Worm (Caenorhabditis elegans) whole organism, L1 larva: ENCODE measurements around the gene F41E6.1.

Source experiments
- C34B4.2 ChIP-seq: sonication (generic microtip); optimal IDR thresholded peaks from 2 replicates; lab custom pipeline; 2017; ENCODE audit warnings: mild to moderate bottlenecking, missing genetic modification characterization, missing compliant biosample characterization
- F16B12.6 ChIP-seq: fragments of 150-350 bp; optimal IDR thresholded peaks from 2 replicates; lab custom pipeline; 2014; ENCODE audit warnings: missing biosample characterization, missing genetic modification characterization
- aha-1 ChIP-seq: fragments of 150-350 bp; optimal IDR thresholded peaks from 2 replicates; lab custom pipeline; 2014; ENCODE audit warnings: missing biosample characterization, missing genetic modification characterization
- aly-2 ChIP-seq: fragments of 150-350 bp; optimal IDR thresholded peaks from 2 replicates; lab custom pipeline; 2014; ENCODE audit warnings: missing biosample characterization, missing genetic modification characterization
- blmp-1 ChIP-seq: fragments of 150-350 bp; optimal IDR thresholded peaks from 2 replicates; lab custom pipeline; 2014; ENCODE audit warnings: missing biosample characterization, missing genetic modification characterization
- ceh-63 ChIP-seq: fragments of 200-800 bp; sonication (Bioruptor generic); optimal IDR thresholded peaks from 2 replicates; lab custom pipeline; 2018; ENCODE audit warnings: mild to moderate bottlenecking, missing genetic modification characterization, missing compliant biosample characterization
- ceh-82 ChIP-seq, 3 experiments: fragments of 150-350 bp in 1 of 3; sonication (generic microtip) in 2 of 3; optimal IDR thresholded peaks; 2 replicates each; lab custom pipeline; 2014 to 2017; ENCODE audit warnings: missing biosample characterization in 3 of 3, missing genetic modification characterization in 3 of 3
- ceh-90 ChIP-seq: sonication (generic microtip); optimal IDR thresholded peaks from 2 replicates; lab custom pipeline; 2016; ENCODE audit warnings: missing genetic modification characterization, missing compliant biosample characterization
- dpl-1 ChIP-seq, 3 experiments: fragments of 150-350 bp in 2 of 3; sonication (generic microtip) in 1 of 3; optimal IDR thresholded peaks; 2 replicates each; lab custom pipeline; 2014 to 2017; ENCODE audit warnings: missing biosample characterization in 3 of 3, missing genetic modification characterization in 3 of 3, missing genetic modification reagents in 3 of 3
- dsc-1 ChIP-seq: sonication (generic microtip); optimal IDR thresholded peaks from 2 replicates; lab custom pipeline; 2016; ENCODE audit warnings: mild to moderate bottlenecking, missing genetic modification characterization, missing compliant biosample characterization
- efl-1 ChIP-seq, 4 experiments: fragments of 150-350 bp; optimal IDR thresholded peaks in 3 of 4; peaks in 1 of 4; 1 replicate in 1 of 4; 2 replicates in 3 of 4; lab custom pipeline; 2014; ENCODE audit warnings: missing biosample characterization in 2 of 4, missing genetic modification characterization in 2 of 4, missing genetic modification reagents in 2 of 4
- egl-27 ChIP-seq, 2 experiments: fragments of 150-350 bp in 1 of 2; sonication (generic microtip); optimal IDR thresholded peaks; 3 replicates each; lab custom pipeline; 2017 to 2018; ENCODE audit warnings: missing biosample characterization in 2 of 2, missing genetic modification characterization in 2 of 2, missing genetic modification reagents in 2 of 2
- elt-2 ChIP-seq: sonication (generic microtip); optimal IDR thresholded peaks from 2 replicates; lab custom pipeline; 2016; ENCODE audit warnings: missing genetic modification characterization, mild to moderate bottlenecking, inconsistent platforms, missing compliant biosample characterization, missing genetic modification reagents
- fkh-4 ChIP-seq: sonication (generic microtip); optimal IDR thresholded peaks from 2 replicates; lab custom pipeline; 2016; ENCODE audit warnings: missing compliant biosample characterization, missing genetic modification characterization, borderline replicate concordance
- fkh-8 ChIP-seq: sonication (generic microtip); optimal IDR thresholded peaks from 2 replicates; lab custom pipeline; 2016; ENCODE audit warnings: mild to moderate bottlenecking, missing genetic modification characterization, missing compliant biosample characterization
- fos-1 ChIP-seq: fragments of 150-350 bp; optimal IDR thresholded peaks from 2 replicates; lab custom pipeline; 2014; ENCODE audit warnings: missing biosample characterization, missing genetic modification characterization
- irx-1 ChIP-seq: sonication (generic microtip); optimal IDR thresholded peaks from 2 replicates; lab custom pipeline; 2016; ENCODE audit warnings: missing genetic modification characterization, missing compliant biosample characterization
- isw-1 ChIP-seq: fragments of 200-800 bp; sonication (Bioruptor generic); IDR thresholded peaks from 2 replicates; pipeline ENCODE4 v1.3.6; 2022; ENCODE audit warnings: missing genetic modification characterization, missing compliant biosample characterization
- lin-14 ChIP-seq: fragments of 200-800 bp; sonication (Bioruptor generic); optimal IDR thresholded peaks from 2 replicates; lab custom pipeline; 2018; ENCODE audit warnings: mild to moderate bottlenecking, missing genetic modification characterization, moderate library complexity, missing compliant biosample characterization
- lin-35 ChIP-seq, 2 experiments: fragments of 150-350 bp; optimal IDR thresholded peaks; 2 replicates each; lab custom pipeline; 2014; ENCODE audit warnings: missing biosample characterization in 2 of 2, missing genetic modification characterization in 2 of 2, missing genetic modification reagents in 2 of 2
- lin-39 ChIP-seq: fragments of 150-350 bp; optimal IDR thresholded peaks from 2 replicates; lab custom pipeline; 2014; ENCODE audit warnings: missing biosample characterization, missing genetic modification reagents, missing genetic modification characterization
- lir-3 ChIP-seq: sonication (generic microtip); optimal IDR thresholded peaks from 2 replicates; lab custom pipeline; 2016; ENCODE audit warnings: mild to moderate bottlenecking, missing genetic modification characterization, moderate library complexity, missing compliant biosample characterization; ENCODE audit not compliant: poor library complexity
- lsy-2 ChIP-seq, 2 experiments: fragments of 150-350 bp; optimal IDR thresholded peaks; 2 replicates each; lab custom pipeline; 2014; ENCODE audit warnings: missing biosample characterization in 2 of 2, missing genetic modification characterization in 2 of 2
- mep-1 ChIP-seq: fragments of 150-350 bp; optimal IDR thresholded peaks from 2 replicates; lab custom pipeline; 2014; ENCODE audit warnings: missing biosample characterization, missing genetic modification characterization
- nhr-20 ChIP-seq: sonication (generic microtip); optimal IDR thresholded peaks from 2 replicates; lab custom pipeline; 2016; ENCODE audit warnings: mild to moderate bottlenecking, missing genetic modification characterization, missing compliant biosample characterization
- nhr-237 ChIP-seq: fragments of 150-350 bp; optimal IDR thresholded peaks from 2 replicates; lab custom pipeline; 2014; ENCODE audit warnings: missing biosample characterization, missing genetic modification characterization
- nhr-28 ChIP-seq: fragments of 150-350 bp; optimal IDR thresholded peaks from 2 replicates; lab custom pipeline; 2014; ENCODE audit warnings: missing biosample characterization, missing genetic modification characterization
- nhr-47 ChIP-seq: sonication (generic microtip); optimal IDR thresholded peaks from 2 replicates; lab custom pipeline; 2016; ENCODE audit warnings: mild to moderate bottlenecking, missing genetic modification characterization, moderate library complexity, missing compliant biosample characterization
- nhr-71 ChIP-seq: sonication (generic microtip); optimal IDR thresholded peaks from 2 replicates; lab custom pipeline; 2016; ENCODE audit warnings: mild to moderate bottlenecking, missing genetic modification characterization, moderate library complexity, missing compliant biosample characterization
- nhr-77 ChIP-seq: fragments of 150-350 bp; optimal IDR thresholded peaks from 2 replicates; lab custom pipeline; 2014; ENCODE audit warnings: missing biosample characterization, missing genetic modification characterization
- nhr-84 ChIP-seq: sonication (generic microtip); optimal IDR thresholded peaks from 2 replicates; lab custom pipeline; 2017; ENCODE audit warnings: missing biosample characterization, missing genetic modification characterization
- nhr-90 ChIP-seq: sonication (generic microtip); optimal IDR thresholded peaks from 2 replicates; lab custom pipeline; 2016; ENCODE audit warnings: mild to moderate bottlenecking, missing genetic modification characterization, missing compliant biosample characterization; ENCODE audit not compliant: poor library complexity
- pqm-1 ChIP-seq: sonication (generic microtip); optimal IDR thresholded peaks from 3 replicates; lab custom pipeline; 2017; ENCODE audit warnings: missing biosample characterization, missing genetic modification characterization
- skn-1 ChIP-seq: fragments of 150-350 bp; optimal IDR thresholded peaks from 2 replicates; lab custom pipeline; 2014; ENCODE audit warnings: missing biosample characterization, missing genetic modification characterization
- snpc-4 ChIP-seq: fragments of 150-350 bp; optimal IDR thresholded peaks from 2 replicates; lab custom pipeline; 2014; ENCODE audit warnings: missing biosample characterization, missing genetic modification characterization
- snu-23 ChIP-seq: sonication (generic microtip); optimal IDR thresholded peaks from 2 replicates; lab custom pipeline; 2016; ENCODE audit warnings: missing genetic modification characterization, missing compliant biosample characterization
- sptf-1 ChIP-seq: fragments of 150-350 bp; optimal IDR thresholded peaks from 2 replicates; lab custom pipeline; 2014; ENCODE audit warnings: missing biosample characterization, missing genetic modification characterization
- swsn-7 ChIP-seq: sonication (generic microtip); optimal IDR thresholded peaks from 2 replicates; lab custom pipeline; 2016; ENCODE audit warnings: missing genetic modification characterization, missing compliant biosample characterization
- tbx-2 ChIP-seq: sonication (generic microtip); optimal IDR thresholded peaks from 2 replicates; lab custom pipeline; 2016; ENCODE audit warnings: missing genetic modification characterization, missing compliant biosample characterization
- unc-130 ChIP-seq: fragments of 150-350 bp; optimal IDR thresholded peaks from 2 replicates; lab custom pipeline; 2017; ENCODE audit warnings: missing biosample characterization, missing genetic modification characterization, inconsistent platforms
- unc-30 ChIP-seq: sonication (generic microtip); optimal IDR thresholded peaks from 2 replicates; lab custom pipeline; 2017; ENCODE audit warnings: missing biosample characterization, missing genetic modification characterization
- unc-62 ChIP-seq: fragments of 150-350 bp; optimal IDR thresholded peaks from 2 replicates; lab custom pipeline; 2014; ENCODE audit warnings: missing biosample characterization, missing genetic modification reagents, missing genetic modification characterization
- unc-86 ChIP-seq: sonication (generic microtip); optimal IDR thresholded peaks from 2 replicates; lab custom pipeline; 2016; ENCODE audit warnings: missing genetic modification characterization, missing compliant biosample characterization
- unc-98 ChIP-seq: fragments of 200-800 bp; sonication (Bioruptor generic); IDR thresholded peaks from 2 replicates; pipeline ENCODE4 v1.3.6; 2022; ENCODE audit warnings: missing genetic modification characterization, missing compliant biosample characterization
- xbp-1 ChIP-seq: sonication (generic microtip); optimal IDR thresholded peaks from 2 replicates; lab custom pipeline; 2016; ENCODE audit warnings: missing genetic modification characterization, missing compliant biosample characterization
- ztf-11 ChIP-seq, 2 experiments: sonication (generic microtip); optimal IDR thresholded peaks; 2 replicates each; lab custom pipeline; 2016 to 2017; ENCODE audit warnings: missing genetic modification characterization in 2 of 2, missing biosample characterization in 1 of 2, missing compliant biosample characterization in 1 of 2
- ztf-4 ChIP-seq: fragments of 150-350 bp; optimal IDR thresholded peaks from 2 replicates; lab custom pipeline; 2014; ENCODE audit warnings: missing biosample characterization, missing genetic modification characterization

The F41E6.1 gene

ce11 chrV:8662056-8663006, 39.9 kb downstream of the F41E6.1 start (continued):
- no peak for TF ChIP-seq isw-1 (GFP tag; lab: Robert Waterston, UW)
- no peak for TF ChIP-seq nhr-84 (tag; lab: Kevin White, UChicago)
- no peak for TF ChIP-seq C34B4.2 (tag; lab: Kevin White, UChicago)
- no peak for TF ChIP-seq unc-86 (tag; lab: Kevin White, UChicago)
- no peak for TF ChIP-seq unc-130 (tag; lab: Kevin White, UChicago)
- no peak for TF ChIP-seq ceh-63
- TF ChIP-seq aha-1 (tag; lab: Kevin White, UChicago): no peak
- peak; percentile 35 for TF ChIP-seq xbp-1 (tag; lab: Kevin White, UChicago)
- no peak for TF ChIP-seq nhr-77
- no peak for TF ChIP-seq sptf-1 (tag; lab: Kevin White, UChicago)
- no peak for TF ChIP-seq pqm-1 (tag; lab: Kevin White, UChicago)
- no peak for TF ChIP-seq unc-62 (GFP tag; lab: Kevin White, UChicago)
- no peak for TF ChIP-seq nhr-28 (tag; lab: Kevin White, UChicago)
- no peak for TF ChIP-seq elt-2 (tag; lab: Kevin White, UChicago)
- no peak for TF ChIP-seq F16B12.6 (tag; lab: Kevin White, UChicago)
- TF ChIP-seq fkh-8 (tag; lab: Kevin White, UChicago): no peak
- TF ChIP-seq blmp-1 (tag; lab: Kevin White, UChicago): peak; percentile 94
- TF ChIP-seq lir-3 (tag; lab: Kevin White, UChicago): no peak
- TF ChIP-seq dsc-1 (tag; lab: Kevin White, UChicago): no peak
- peak; percentile 60 for TF ChIP-seq irx-1 (tag; lab: Kevin White, UChicago)
- peak; percentile 86 for TF ChIP-seq nhr-20 (tag; lab: Kevin White, UChicago)
- no peak for TF ChIP-seq unc-30 (tag; lab: Kevin White, UChicago)
- TF ChIP-seq skn-1 (tag; lab: Kevin White, UChicago): no peak
- no peak for TF ChIP-seq lin-39 (tag; lab: Kevin White, UChicago)
- TF ChIP-seq ztf-4 (tag; lab: Kevin White, UChicago): no peak
- TF ChIP-seq snpc-4 (tag; lab: Kevin White, UChicago): peak; percentile 4
- no peak for TF ChIP-seq ztf-11 (tag; optimal IDR thresholded peaks at IDR 0.05; lab: Kevin White, UChicago)
- no peak for TF ChIP-seq ceh-90
- no peak for TF ChIP-seq fkh-4 (tag; lab: Kevin White, UChicago)
- peak; percentile 71 for TF ChIP-seq snu-23 (GFP tag; lab: Kevin White, UChicago)
- no peak for TF ChIP-seq egl-27 (tag; optimal IDR thresholded peaks at IDR 0.05; lab: Kevin White, UChicago)
- TF ChIP-seq fos-1 (tag; lab: Kevin White, UChicago): no peak
- no peak for TF ChIP-seq dpl-1 (GFP tag; optimal IDR thresholded peaks at IDR 0.05; lab: Kevin White, UChicago)
- peak; percentile 85 for TF ChIP-seq nhr-90

- TF ChIP-seq snpc-4 (tag; lab: Kevin White, UChicago) (peak; percentile 7), tbx-2 (tag; lab: Kevin White, UChicago) (peak; percentile 43), aly-2 (tag; lab: Kevin White, UChicago) (no peak), efl-1 (optimal IDR thresholded peaks at IDR 0.05; lab: Kevin White, UChicago) (peak in 1 of 2 experiments; percentile 16), efl-1 (GFP tag; optimal IDR thresholded peaks at IDR 0.05 in 1 of 2; lab: Kevin White, UChicago) (peak in 1 of 2 experiments; percentile 51), ceh-63 (no peak), swsn-7 (tag; lab: Kevin White, UChicago) (peak; percentile 39), unc-98 (no peak), ceh-82 (tag; optimal IDR thresholded peaks at IDR 0.05; lab: Kevin White, UChicago) (peak in 2 of 3 experiments; percentile 14 to 33), unc-86 (tag; lab: Kevin White, UChicago) (peak; percentile 81), ztf-4 (tag; lab: Kevin White, UChicago) (no peak), egl-27 (tag; optimal IDR thresholded peaks at IDR 0.05; lab: Kevin White, UChicago) (no peak), fkh-8 (tag; lab: Kevin White, UChicago) (peak; percentile 70), snu-23 (GFP tag; lab: Kevin White, UChicago) (peak; percentile 7), skn-1 (tag; lab: Kevin White, UChicago) (no peak), nhr-47 (peak; percentile 40), xbp-1 (tag; lab: Kevin White, UChicago) (no peak), nhr-71 (tag; lab: Kevin White, UChicago) (peak; percentile 67), lsy-2 (tag; optimal IDR thresholded peaks at IDR 0.05; lab: Kevin White, UChicago) (peak in 1 of 2 experiments; percentile 14), lin-35 (GFP tag; optimal IDR thresholded peaks at IDR 0.05; lab: Kevin White, UChicago) (peak in 1 of 2 experiments; percentile 1), dsc-1 (tag; lab: Kevin White, UChicago) (peak; percentile 45), mep-1 (tag; lab: Kevin White, UChicago) (peak; percentile 18), lin-14 (GFP tag; lab: Kevin White, UChicago) (peak; percentile 91), nhr-237 (tag; lab: Kevin White, UChicago) (no peak), irx-1 (tag; lab: Kevin White, UChicago) (peak; percentile 10)
- TF ChIP-seq, all 84 proteins: peak for 16
Observed at ce11 chrV:8663023-8663422, 40.6 kb downstream of the F41E6.1 start.
